Worm (Caenorhabditis elegans) whole organism, mixed stage, embryonic: ENCODE results near the gene Y39B6A.25.

Source experiments
- blmp-1 ChIP-seq: fragments of 150-350 bp; optimal IDR thresholded peaks from 2 replicates; lab custom pipeline; 2014; ENCODE audit warnings: missing biosample characterization, missing genetic modification characterization
- nhr-2 ChIP-seq: fragments of 150-350 bp; optimal IDR thresholded peaks from 2 replicates; lab custom pipeline; 2014; ENCODE audit warnings: missing biosample characterization, missing genetic modification characterization
- nhr-76 ChIP-seq: sonication (generic microtip); optimal IDR thresholded peaks from 2 replicates; lab custom pipeline; 2017; ENCODE audit warnings: missing biosample characterization, missing genetic modification characterization
- pha-4 ChIP-seq: fragments of 150-350 bp; optimal IDR thresholded peaks from 2 replicates; lab custom pipeline; 2018; ENCODE audit warnings: missing biosample characterization, missing genetic modification reagents, missing genetic modification characterization
- snpc-4 ChIP-seq: fragments of 150-350 bp; optimal IDR thresholded peaks from 2 replicates; lab custom pipeline; 2014; ENCODE audit warnings: missing biosample characterization, missing genetic modification characterization

- no peak for TF ChIP-seq nhr-76 (tag; lab: Kevin White, UChicago)
- TF ChIP-seq snpc-4, result no peak
- no peak for TF ChIP-seq pha-4 (tag; lab: Kevin White, UChicago)
- TF ChIP-seq blmp-1, result no peak
- no peak for TF ChIP-seq nhr-2 (tag; lab: Kevin White, UChicago)
Measured at ce11 chrV:19053281-19053680, 27.0 kb downstream of the Y39B6A.25 start.
